Worm (Caenorhabditis elegans): ENCODE measurements around the gene D2007.1.
A peak's percentile ranks its signal among the peaks of the same experiment; 100 is the strongest.

DNA sequence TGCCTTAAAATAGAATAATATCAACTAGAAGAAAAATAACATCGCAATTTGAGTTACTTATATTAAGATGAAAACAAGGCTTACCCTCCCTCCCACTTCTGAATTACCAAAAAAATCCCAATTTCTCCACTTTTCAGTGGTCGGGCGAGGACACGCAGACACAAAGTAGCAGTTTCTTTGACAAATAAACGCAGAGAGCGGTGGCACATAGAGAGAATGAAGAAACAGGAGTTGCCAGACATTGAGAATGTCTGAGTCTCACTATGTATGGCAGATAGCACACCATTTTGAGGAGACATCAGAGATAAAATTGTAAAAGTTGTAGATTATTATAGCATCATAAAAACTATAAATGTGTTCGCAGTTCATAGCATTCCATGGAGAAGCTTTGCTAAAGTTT, 30.0 kb upstream of the D2007.1 start:
- TF ChIP-seq unc-62 (GFP tag; optimal IDR thresholded peaks at IDR 0.05) (peak; percentile 58), nhr-237 (tag; optimal IDR thresholded peaks at IDR 0.05) (no peak), lin-32 (GFP tag; optimal IDR thresholded peaks at IDR 0.05) (no peak), elt-3 (tag; optimal IDR thresholded peaks at IDR 0.05) (no peak), ztf-11 (tag; optimal IDR thresholded peaks at IDR 0.05) (no peak), mls-2 (tag; optimal IDR thresholded peaks at IDR 0.05) (no peak), nhr-76 (tag; optimal IDR thresholded peaks at IDR 0.05) (no peak), pha-4 (tag; optimal IDR thresholded peaks at IDR 0.05) (peak; percentile 48), blmp-1 (tag; optimal IDR thresholded peaks at IDR 0.05) (no peak), sptf-1 (tag; optimal IDR thresholded peaks at IDR 0.05) (no peak), unc-39 (tag; optimal IDR thresholded peaks at IDR 0.05) (no peak), sem-2 (GFP tag; optimal IDR thresholded peaks at IDR 0.05) (no peak)
